Worm (Caenorhabditis elegans): ENCODE measurements around the gene F36H5.8.

DNA sequence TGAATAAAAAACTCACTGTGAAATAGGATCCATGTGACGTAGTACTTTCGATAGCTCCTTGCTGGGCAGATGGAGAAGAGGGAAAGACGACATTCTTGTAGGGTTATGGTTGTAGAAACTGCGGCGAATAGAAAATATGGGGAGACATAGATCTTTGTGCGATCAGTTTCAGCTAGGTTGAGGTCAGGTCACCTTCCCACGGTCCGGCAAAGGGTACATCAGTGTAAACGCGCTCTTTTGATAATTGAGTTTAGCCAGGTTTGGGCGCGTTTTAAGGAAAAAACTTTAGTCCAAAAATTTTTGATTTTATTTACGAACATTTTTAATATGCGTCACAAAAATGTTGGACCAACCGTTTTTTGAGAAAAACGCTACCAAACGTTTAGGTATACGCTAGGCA lies 5.6 kb upstream of the F36H5.8 start, which contains the start of gene F36H5.17:
- TF ChIP-seq mbf-1 (tag; optimal IDR thresholded peaks at IDR 0.05), result no peak
- no peak for TF ChIP-seq ceh-82 (tag; optimal IDR thresholded peaks at IDR 0.05)
- TF ChIP-seq lsy-2 (tag; optimal IDR thresholded peaks at IDR 0.05), result no peak
- TF ChIP-seq ZK546.5 (tag; optimal IDR thresholded peaks at IDR 0.05), result no peak

All from whole organism, L2 larva.